Worm (Caenorhabditis elegans) whole organism, L1 larva: Measurements from ENCODE around the gene chat-1.

Source experiments
- aha-1 ChIP-seq: fragments of 150-350 bp; optimal IDR thresholded peaks from 2 replicates; lab custom pipeline; 2014; ENCODE audit warnings: missing biosample characterization, missing genetic modification characterization
- aly-2 ChIP-seq: fragments of 150-350 bp; optimal IDR thresholded peaks from 2 replicates; lab custom pipeline; 2014; ENCODE audit warnings: missing biosample characterization, missing genetic modification characterization
- blmp-1 ChIP-seq: fragments of 150-350 bp; optimal IDR thresholded peaks from 2 replicates; lab custom pipeline; 2014; ENCODE audit warnings: missing biosample characterization, missing genetic modification characterization
- ceh-82 ChIP-seq, 3 experiments: fragments of 150-350 bp in 1 of 3; sonication (generic microtip) in 2 of 3; optimal IDR thresholded peaks; 2 replicates each; lab custom pipeline; 2014 to 2017; ENCODE audit warnings: missing biosample characterization in 3 of 3, missing genetic modification characterization in 3 of 3
- ceh-88 ChIP-seq: fragments of 200-800 bp; sonication (Bioruptor generic); IDR thresholded peaks from 2 replicates; pipeline ENCODE4 v1.3.6; 2022; ENCODE audit warnings: missing genetic modification characterization, missing compliant biosample characterization
- ces-1 ChIP-seq: fragments of 150-350 bp; optimal IDR thresholded peaks from 2 replicates; lab custom pipeline; 2014; ENCODE audit warnings: missing biosample characterization, missing genetic modification reagents, missing genetic modification characterization
- dpl-1 ChIP-seq, 3 experiments: fragments of 150-350 bp in 2 of 3; sonication (generic microtip) in 1 of 3; optimal IDR thresholded peaks; 2 replicates each; lab custom pipeline; 2014 to 2017; ENCODE audit warnings: missing biosample characterization in 3 of 3, missing genetic modification characterization in 3 of 3, missing genetic modification reagents in 3 of 3
- dsc-1 ChIP-seq: sonication (generic microtip); optimal IDR thresholded peaks from 2 replicates; lab custom pipeline; 2016; ENCODE audit warnings: mild to moderate bottlenecking, missing genetic modification characterization, missing compliant biosample characterization
- efl-1 ChIP-seq, 4 experiments: fragments of 150-350 bp; optimal IDR thresholded peaks in 3 of 4; peaks in 1 of 4; 1 replicate in 1 of 4; 2 replicates in 3 of 4; lab custom pipeline; 2014; ENCODE audit warnings: missing biosample characterization in 2 of 4, missing genetic modification characterization in 2 of 4, missing genetic modification reagents in 2 of 4
- egl-13 ChIP-seq: sonication (generic microtip); optimal IDR thresholded peaks from 2 replicates; lab custom pipeline; 2016; ENCODE audit warnings: missing genotype, missing genetic modification reagents, missing genetic modification characterization, missing compliant biosample characterization
- elt-2 ChIP-seq: sonication (generic microtip); optimal IDR thresholded peaks from 2 replicates; lab custom pipeline; 2016; ENCODE audit warnings: missing genetic modification characterization, mild to moderate bottlenecking, inconsistent platforms, missing compliant biosample characterization, missing genetic modification reagents
- elt-3 ChIP-seq, 6 experiments: fragments of 150-350 bp in 1 of 6; sonication (generic microtip); optimal IDR thresholded peaks; 2 replicates each; lab custom pipeline; 2017 to 2018; ENCODE audit warnings: missing biosample characterization in 6 of 6, missing genetic modification characterization in 6 of 6, inconsistent platforms in 1 of 6
- fkh-10 ChIP-seq: sonication (generic microtip); optimal IDR thresholded peaks from 2 replicates; lab custom pipeline; 2017; ENCODE audit warnings: missing biosample characterization, missing genetic modification reagents, missing genetic modification characterization
- hlh-17 ChIP-seq: fragments of 200-800 bp; sonication (Bioruptor generic); optimal IDR thresholded peaks from 2 replicates; lab custom pipeline; 2018; ENCODE audit warnings: missing genetic modification characterization, mild to moderate bottlenecking, missing compliant biosample characterization, moderate library complexity, borderline replicate concordance
- hlh-4 ChIP-seq: sonication (generic microtip); optimal IDR thresholded peaks from 2 replicates; lab custom pipeline; 2016; ENCODE audit warnings: mild to moderate bottlenecking, missing genetic modification characterization, missing compliant biosample characterization
- hpl-2 ChIP-seq: fragments of 150-350 bp; optimal IDR thresholded peaks from 2 replicates; lab custom pipeline; 2014; ENCODE audit warnings: missing biosample characterization, missing genetic modification reagents, missing genetic modification characterization
- jun-1 ChIP-seq: fragments of 150-350 bp; optimal IDR thresholded peaks from 2 replicates; lab custom pipeline; 2014; ENCODE audit warnings: missing biosample characterization, missing genetic modification reagents, missing genetic modification characterization
- lin-13 ChIP-seq: fragments of 150-350 bp; optimal IDR thresholded peaks from 2 replicates; lab custom pipeline; 2014; ENCODE audit warnings: missing biosample characterization, missing genetic modification reagents, missing genetic modification characterization
- lin-35 ChIP-seq, 2 experiments: fragments of 150-350 bp; optimal IDR thresholded peaks; 2 replicates each; lab custom pipeline; 2014; ENCODE audit warnings: missing biosample characterization in 2 of 2, missing genetic modification characterization in 2 of 2, missing genetic modification reagents in 2 of 2
- lin-39 ChIP-seq: fragments of 150-350 bp; optimal IDR thresholded peaks from 2 replicates; lab custom pipeline; 2014; ENCODE audit warnings: missing biosample characterization, missing genetic modification reagents, missing genetic modification characterization
- lsy-2 ChIP-seq, 2 experiments: fragments of 150-350 bp; optimal IDR thresholded peaks; 2 replicates each; lab custom pipeline; 2014; ENCODE audit warnings: missing biosample characterization in 2 of 2, missing genetic modification characterization in 2 of 2
- mdl-1 ChIP-seq, 2 experiments: fragments of 150-350 bp; optimal IDR thresholded peaks; 2 replicates each; lab custom pipeline; 2014 to 2017; ENCODE audit warnings: missing biosample characterization in 2 of 2, missing genetic modification characterization in 2 of 2, inconsistent platforms in 1 of 2
- mep-1 ChIP-seq: fragments of 150-350 bp; optimal IDR thresholded peaks from 2 replicates; lab custom pipeline; 2014; ENCODE audit warnings: missing biosample characterization, missing genetic modification characterization
- nhr-11 ChIP-seq: fragments of 150-350 bp; optimal IDR thresholded peaks from 2 replicates; lab custom pipeline; 2014; ENCODE audit warnings: missing biosample characterization, missing genetic modification characterization
- nhr-12 ChIP-seq: sonication (generic microtip); optimal IDR thresholded peaks from 2 replicates; lab custom pipeline; 2017; ENCODE audit warnings: missing biosample characterization, missing genetic modification characterization
- nhr-19 ChIP-seq: fragments of 200-800 bp; sonication (Bioruptor generic); conservative IDR thresholded peaks from 2 replicates; pipeline ENCODE4 v1.3.6; 2022; ENCODE audit warnings: missing genetic modification characterization, missing compliant biosample characterization
- nhr-47 ChIP-seq: sonication (generic microtip); optimal IDR thresholded peaks from 2 replicates; lab custom pipeline; 2016; ENCODE audit warnings: mild to moderate bottlenecking, missing genetic modification characterization, moderate library complexity, missing compliant biosample characterization
- nhr-77 ChIP-seq: fragments of 150-350 bp; optimal IDR thresholded peaks from 2 replicates; lab custom pipeline; 2014; ENCODE audit warnings: missing biosample characterization, missing genetic modification characterization
- nhr-85 ChIP-seq: sonication (generic microtip); peaks from one replicate; lab custom pipeline; 2016; ENCODE audit warnings: missing genetic modification characterization, inconsistent platforms, missing compliant biosample characterization
- pax-3 ChIP-seq: fragments of 200-800 bp; sonication (Bioruptor generic); optimal IDR thresholded peaks from 2 replicates; lab custom pipeline; 2018; ENCODE audit warnings: mild to moderate bottlenecking, missing genetic modification characterization, moderate library complexity, missing compliant biosample characterization
- rnt-1 ChIP-seq: sonication (generic microtip); optimal IDR thresholded peaks from 2 replicates; lab custom pipeline; 2016; ENCODE audit warnings: mild to moderate bottlenecking, missing genetic modification characterization, moderate library complexity, missing compliant biosample characterization
- snpc-4 ChIP-seq: fragments of 150-350 bp; optimal IDR thresholded peaks from 2 replicates; lab custom pipeline; 2014; ENCODE audit warnings: missing biosample characterization, missing genetic modification characterization
- snu-23 ChIP-seq: sonication (generic microtip); optimal IDR thresholded peaks from 2 replicates; lab custom pipeline; 2016; ENCODE audit warnings: missing genetic modification characterization, missing compliant biosample characterization
- sup-37 ChIP-seq: fragments of 200-800 bp; sonication (Bioruptor generic); optimal IDR thresholded peaks from 2 replicates; lab custom pipeline; 2018; ENCODE audit warnings: mild to moderate bottlenecking, missing genetic modification characterization, missing compliant biosample characterization
- swsn-7 ChIP-seq: sonication (generic microtip); optimal IDR thresholded peaks from 2 replicates; lab custom pipeline; 2016; ENCODE audit warnings: missing genetic modification characterization, missing compliant biosample characterization
- tbx-2 ChIP-seq: sonication (generic microtip); optimal IDR thresholded peaks from 2 replicates; lab custom pipeline; 2016; ENCODE audit warnings: missing genetic modification characterization, missing compliant biosample characterization
- tlp-1 ChIP-seq: fragments of 150-350 bp; optimal IDR thresholded peaks from 2 replicates; lab custom pipeline; 2014; ENCODE audit warnings: missing biosample characterization, missing genetic modification characterization
- unc-30 ChIP-seq: sonication (generic microtip); optimal IDR thresholded peaks from 2 replicates; lab custom pipeline; 2017; ENCODE audit warnings: missing biosample characterization, missing genetic modification characterization
- unc-62 ChIP-seq: fragments of 150-350 bp; optimal IDR thresholded peaks from 2 replicates; lab custom pipeline; 2014; ENCODE audit warnings: missing biosample characterization, missing genetic modification reagents, missing genetic modification characterization
- unc-98 ChIP-seq: fragments of 200-800 bp; sonication (Bioruptor generic); IDR thresholded peaks from 2 replicates; pipeline ENCODE4 v1.3.6; 2022; ENCODE audit warnings: missing genetic modification characterization, missing compliant biosample characterization
- vab-15 ChIP-seq: sonication (generic microtip); optimal IDR thresholded peaks from 2 replicates; lab custom pipeline; 2017; ENCODE audit warnings: missing genotype, mild to moderate bottlenecking, missing genetic modification characterization, missing compliant biosample characterization
- xbp-1 ChIP-seq: sonication (generic microtip); optimal IDR thresholded peaks from 2 replicates; lab custom pipeline; 2016; ENCODE audit warnings: missing genetic modification characterization, missing compliant biosample characterization
- zip-4 ChIP-seq: fragments of 200-800 bp; sonication (Bioruptor generic); optimal IDR thresholded peaks from 2 replicates; lab custom pipeline; 2018; ENCODE audit warnings: mild to moderate bottlenecking, missing genetic modification characterization, moderate library complexity, missing compliant biosample characterization
- ztf-4 ChIP-seq: fragments of 150-350 bp; optimal IDR thresholded peaks from 2 replicates; lab custom pipeline; 2014; ENCODE audit warnings: missing biosample characterization, missing genetic modification characterization

Gene chat-1

DNA sequence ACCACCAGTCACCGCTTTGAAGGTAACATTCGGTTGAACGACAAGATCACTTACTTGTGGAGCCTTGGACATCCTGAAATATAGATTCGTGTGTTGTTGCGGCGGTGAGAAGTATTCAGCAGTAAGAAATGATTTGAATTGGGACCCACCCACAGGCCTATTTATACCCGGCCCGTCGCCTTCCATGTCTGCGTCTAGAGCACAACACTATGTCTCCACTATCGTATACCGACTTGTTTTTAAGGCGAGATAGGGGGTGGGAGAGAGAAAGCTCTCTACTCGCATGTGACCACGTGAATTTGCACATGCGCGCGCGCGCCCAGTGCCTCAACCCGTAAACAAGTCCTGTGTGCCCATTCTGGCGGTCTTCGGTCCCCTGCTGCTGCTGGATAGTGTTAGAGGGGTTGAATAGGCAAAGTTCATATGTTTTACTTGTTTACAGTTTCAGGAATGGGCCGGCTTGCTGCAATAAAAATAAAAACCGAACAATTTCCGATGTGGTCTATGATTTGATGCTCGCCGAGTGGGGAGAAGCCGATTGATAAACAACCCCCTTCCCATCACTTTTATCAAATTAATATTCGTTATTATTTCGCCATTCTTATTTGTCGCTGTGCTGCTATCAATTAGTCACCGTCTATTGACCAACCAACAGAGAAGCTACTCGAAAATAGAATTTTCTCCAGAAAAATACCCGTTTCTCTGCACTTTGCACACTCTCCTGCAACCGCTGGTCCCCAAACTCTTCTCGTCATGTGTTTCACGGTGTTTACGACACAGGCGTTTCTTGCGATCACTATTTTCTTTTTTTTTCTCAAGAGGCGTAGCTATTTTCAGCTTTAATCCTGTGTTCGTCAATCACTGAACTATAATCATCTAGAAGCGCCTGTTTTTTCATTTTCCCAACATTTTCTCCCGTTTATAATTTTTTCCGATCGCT is 22.9 kb downstream of the chat-1 start (continued):
- TF ChIP-seq lin-39 (no peak), zip-4 (GFP tag; lab: Kevin White, UChicago) (peak; percentile 36), ceh-82 (tag; optimal IDR thresholded peaks at IDR 0.05; lab: Kevin White, UChicago) (peak in 1 of 3 experiments; percentile 53), unc-30 (tag; lab: Kevin White, UChicago) (no peak), lsy-2 (tag; optimal IDR thresholded peaks at IDR 0.05; lab: Kevin White, UChicago) (peak; percentile 61 to 86), swsn-7 (tag; lab: Kevin White, UChicago) (peak; percentile 64), efl-1 (optimal IDR thresholded peaks at IDR 0.05; lab: Kevin White, UChicago) (peak; percentile 27 to 46), efl-1 (GFP tag; optimal IDR thresholded peaks at IDR 0.05 in 1 of 2; lab: Kevin White, UChicago) (peak; percentile 40 to 92), dsc-1 (tag; lab: Kevin White, UChicago) (no peak), unc-62 (GFP tag; lab: Kevin White, UChicago) (no peak), ceh-88 (GFP tag; lab: Robert Waterston, UW) (peak; percentile 80), rnt-1 (tag; lab: Kevin White, UChicago) (peak; percentile 61), xbp-1 (peak; percentile 30), mep-1 (peak; percentile 39), pax-3 (tag; lab: Kevin White, UChicago) (peak; percentile 68), elt-3 (tag; optimal IDR thresholded peaks at IDR 0.05; lab: Kevin White, UChicago) (no peak), tbx-2 (peak; percentile 63), aly-2 (tag; lab: Kevin White, UChicago) (no peak), egl-13 (tag; lab: Kevin White, UChicago) (peak; percentile 65), ztf-4 (tag; lab: Kevin White, UChicago) (peak; percentile 55), nhr-19 (peak; percentile 79), elt-2 (tag; lab: Kevin White, UChicago) (peak; percentile 59)

- TF ChIP-seq lin-13 (peak; percentile 3), tlp-1 (tag; lab: Kevin White, UChicago) (no peak), nhr-19 (peak; percentile 34), mdl-1 (tag; optimal IDR thresholded peaks at IDR 0.05; lab: Kevin White, UChicago) (peak in 1 of 2 experiments; percentile 86), xbp-1 (no peak), lin-35 (GFP tag; optimal IDR thresholded peaks at IDR 0.05; lab: Kevin White, UChicago) (peak; percentile 59 to 81), dsc-1 (tag; lab: Kevin White, UChicago) (peak; percentile 25), nhr-12 (no peak), unc-98 (GFP tag; lab: Robert Waterston, UW) (no peak), dpl-1 (GFP tag; optimal IDR thresholded peaks at IDR 0.05; lab: Kevin White, UChicago) (peak; percentile 57 to 75 (median 65)), aha-1 (tag; lab: Kevin White, UChicago) (no peak), sup-37 (GFP tag; lab: Kevin White, UChicago) (no peak), nhr-11 (tag; lab: Kevin White, UChicago) (no peak), hlh-4 (tag; lab: Kevin White, UChicago) (no peak), mep-1 (no peak), nhr-47 (tag; lab: Kevin White, UChicago) (peak; percentile 11), fkh-10 (GFP tag; lab: Kevin White, UChicago) (no peak), snpc-4 (tag; lab: Kevin White, UChicago) (no peak), jun-1 (tag; lab: Kevin White, UChicago) (no peak), unc-62 (GFP tag; lab: Kevin White, UChicago) (no peak), pax-3 (tag; lab: Kevin White, UChicago) (no peak), nhr-77 (tag; lab: Kevin White, UChicago) (no peak), efl-1 (optimal IDR thresholded peaks at IDR 0.05; lab: Kevin White, UChicago) (peak; percentile 57 to 77), efl-1 (GFP tag; optimal IDR thresholded peaks at IDR 0.05 in 1 of 2; lab: Kevin White, UChicago) (peak; percentile 78 to 97), snu-23 (peak; percentile 37), ztf-4 (tag; lab: Kevin White, UChicago) (no peak), aly-2 (tag; lab: Kevin White, UChicago) (no peak), elt-2 (tag; lab: Kevin White, UChicago) (no peak), vab-15 (tag; lab: Kevin White, UChicago) (peak; percentile 41), nhr-85 (peak; percentile 47), ceh-88 (GFP tag; lab: Robert Waterston, UW) (peak; percentile 43; the same call in 1 of the 2 replicates), ces-1 (no peak), blmp-1 (peak; percentile 6), hpl-2 (GFP tag; lab: Kevin White, UChicago) (no peak), hlh-17 (GFP tag; lab: Kevin White, UChicago) (no peak)
Observed at ce11 chrIV:4470885-4471772, 24.0 kb downstream of the chat-1 start.
